Worm (Caenorhabditis elegans) whole organism, late embryonic: ENCODE results near the gene srt-5.

Experiments
- C38D4.7 ChIP-seq: fragments of 200-800 bp; sonication (Bioruptor generic); optimal IDR thresholded peaks from 2 replicates; lab custom pipeline; 2018; ENCODE audit warnings: mild to moderate bottlenecking, missing genetic modification characterization, moderate library complexity, missing compliant biosample characterization
- ceh-34 ChIP-seq: sonication (generic microtip); optimal IDR thresholded peaks from 2 replicates; lab custom pipeline; 2016; ENCODE audit warnings: mild to moderate bottlenecking, missing genetic modification characterization, missing compliant biosample characterization
- gmeb-2 ChIP-seq: sonication (generic microtip); optimal IDR thresholded peaks from 2 replicates; lab custom pipeline; 2016; ENCODE audit warnings: missing genetic modification characterization, inconsistent platforms, missing compliant biosample characterization
- hlh-13 ChIP-seq: fragments of 200-800 bp; sonication (Bioruptor generic); optimal IDR thresholded peaks from 2 replicates; lab custom pipeline; 2018; ENCODE audit warnings: mild to moderate bottlenecking, missing genetic modification characterization, missing compliant biosample characterization
- lim-6 ChIP-seq: sonication (generic microtip); optimal IDR thresholded peaks from 2 replicates; lab custom pipeline; 2016; ENCODE audit warnings: missing genetic modification characterization, missing compliant biosample characterization
- nhr-232 ChIP-seq: sonication (generic microtip); optimal IDR thresholded peaks from 2 replicates; lab custom pipeline; 2016; ENCODE audit warnings: missing genetic modification characterization, missing compliant biosample characterization

- TF ChIP-seq ceh-34 (tag; lab: Kevin White, UChicago) (no peak), lim-6 (tag; lab: Kevin White, UChicago) (no peak), C38D4.7 (GFP tag; lab: Kevin White, UChicago) (no peak), gmeb-2 (tag; lab: Kevin White, UChicago) (no peak), hlh-13 (GFP tag; lab: Kevin White, UChicago) (no peak), nhr-232 (tag; lab: Kevin White, UChicago) (no peak)
Observed at ce11 chrV:3086260-3086659, 5.6 kb upstream of the srt-5 start, which contains the start of gene srt-8.
